Worm (Caenorhabditis elegans) whole organism, L1 larva: ENCODE data around the gene C17C3.24.
"Not testable (repeated sequence)": the region's sequence is repeated elsewhere in the genome, so short reads cannot be mapped to it uniquely, and the experiment has no call there.

Source experiments
- C04F5.9 ChIP-seq: sonication (generic microtip); optimal IDR thresholded peaks from 2 replicates; lab custom pipeline; 2016; ENCODE audit warnings: missing genetic modification characterization, missing compliant biosample characterization
- C16A3.4 ChIP-seq: fragments of 150-350 bp; optimal IDR thresholded peaks from 2 replicates; lab custom pipeline; 2014; ENCODE audit warnings: missing biosample characterization, missing genetic modification characterization
- C34B4.2 ChIP-seq: sonication (generic microtip); optimal IDR thresholded peaks from 2 replicates; lab custom pipeline; 2017; ENCODE audit warnings: mild to moderate bottlenecking, missing genetic modification characterization, missing compliant biosample characterization
- ceh-63 ChIP-seq: fragments of 200-800 bp; sonication (Bioruptor generic); optimal IDR thresholded peaks from 2 replicates; lab custom pipeline; 2018; ENCODE audit warnings: mild to moderate bottlenecking, missing genetic modification characterization, missing compliant biosample characterization
- ceh-8 ChIP-seq: fragments of 200-800 bp; sonication (Bioruptor generic); optimal IDR thresholded peaks from 2 replicates; lab custom pipeline; 2018; ENCODE audit warnings: mild to moderate bottlenecking, missing genetic modification characterization, moderate library complexity, missing compliant biosample characterization
- ceh-90 ChIP-seq: sonication (generic microtip); optimal IDR thresholded peaks from 2 replicates; lab custom pipeline; 2016; ENCODE audit warnings: missing genetic modification characterization, missing compliant biosample characterization
- dpl-1 ChIP-seq, 3 experiments: fragments of 150-350 bp in 2 of 3; sonication (generic microtip) in 1 of 3; optimal IDR thresholded peaks; 2 replicates each; lab custom pipeline; 2014 to 2017; ENCODE audit warnings: missing biosample characterization in 3 of 3, missing genetic modification characterization in 3 of 3, missing genetic modification reagents in 3 of 3
- efl-1 ChIP-seq, 4 experiments: fragments of 150-350 bp; optimal IDR thresholded peaks in 3 of 4; peaks in 1 of 4; 1 replicate in 1 of 4; 2 replicates in 3 of 4; lab custom pipeline; 2014; ENCODE audit warnings: missing biosample characterization in 2 of 4, missing genetic modification characterization in 2 of 4, missing genetic modification reagents in 2 of 4
- efl-3 ChIP-seq: fragments of 200-800 bp; sonication (Bioruptor generic); optimal IDR thresholded peaks from 2 replicates; lab custom pipeline; 2018; ENCODE audit warnings: mild to moderate bottlenecking, missing genetic modification characterization, missing compliant biosample characterization
- egl-27 ChIP-seq, 2 experiments: fragments of 150-350 bp in 1 of 2; sonication (generic microtip); optimal IDR thresholded peaks; 3 replicates each; lab custom pipeline; 2017 to 2018; ENCODE audit warnings: missing biosample characterization in 2 of 2, missing genetic modification characterization in 2 of 2, missing genetic modification reagents in 2 of 2
- grh-1 ChIP-seq: fragments of 200-800 bp; sonication (Bioruptor generic); IDR thresholded peaks from 2 replicates; pipeline ENCODE4 v1.3.6; 2022; ENCODE audit warnings: missing genetic modification reagents, missing genetic modification characterization, missing compliant biosample characterization
- hpl-2 ChIP-seq: fragments of 150-350 bp; optimal IDR thresholded peaks from 2 replicates; lab custom pipeline; 2014; ENCODE audit warnings: missing biosample characterization, missing genetic modification reagents, missing genetic modification characterization
- lin-13 ChIP-seq: fragments of 150-350 bp; optimal IDR thresholded peaks from 2 replicates; lab custom pipeline; 2014; ENCODE audit warnings: missing biosample characterization, missing genetic modification reagents, missing genetic modification characterization
- lin-14 ChIP-seq: fragments of 200-800 bp; sonication (Bioruptor generic); optimal IDR thresholded peaks from 2 replicates; lab custom pipeline; 2018; ENCODE audit warnings: mild to moderate bottlenecking, missing genetic modification characterization, moderate library complexity, missing compliant biosample characterization
- lin-15B ChIP-seq: fragments of 150-350 bp; sonication (generic microtip); optimal IDR thresholded peaks from 3 replicates; lab custom pipeline; 2014; ENCODE audit warnings: missing biosample characterization, missing genetic modification characterization
- lin-35 ChIP-seq, 2 experiments: fragments of 150-350 bp; optimal IDR thresholded peaks; 2 replicates each; lab custom pipeline; 2014; ENCODE audit warnings: missing biosample characterization in 2 of 2, missing genetic modification characterization in 2 of 2, missing genetic modification reagents in 2 of 2
- lsy-2 ChIP-seq, 2 experiments: fragments of 150-350 bp; optimal IDR thresholded peaks; 2 replicates each; lab custom pipeline; 2014; ENCODE audit warnings: missing biosample characterization in 2 of 2, missing genetic modification characterization in 2 of 2
- mab-9 ChIP-seq: fragments of 200-800 bp; sonication (Bioruptor generic); IDR thresholded peaks from 2 replicates; pipeline ENCODE4 v1.3.6; 2022; ENCODE audit warnings: missing genetic modification reagents, missing genetic modification characterization, missing compliant biosample characterization
- mdl-1 ChIP-seq, 2 experiments: fragments of 150-350 bp; optimal IDR thresholded peaks; 2 replicates each; lab custom pipeline; 2014 to 2017; ENCODE audit warnings: missing biosample characterization in 2 of 2, missing genetic modification characterization in 2 of 2, inconsistent platforms in 1 of 2
- nhr-12 ChIP-seq: sonication (generic microtip); optimal IDR thresholded peaks from 2 replicates; lab custom pipeline; 2017; ENCODE audit warnings: missing biosample characterization, missing genetic modification characterization
- nhr-19 ChIP-seq: fragments of 200-800 bp; sonication (Bioruptor generic); conservative IDR thresholded peaks from 2 replicates; pipeline ENCODE4 v1.3.6; 2022; ENCODE audit warnings: missing genetic modification characterization, missing compliant biosample characterization
- nhr-47 ChIP-seq: sonication (generic microtip); optimal IDR thresholded peaks from 2 replicates; lab custom pipeline; 2016; ENCODE audit warnings: mild to moderate bottlenecking, missing genetic modification characterization, moderate library complexity, missing compliant biosample characterization
- nhr-76 ChIP-seq: sonication (generic microtip); optimal IDR thresholded peaks from 2 replicates; lab custom pipeline; 2017; ENCODE audit warnings: missing biosample characterization, missing genetic modification characterization
- nhr-85 ChIP-seq: sonication (generic microtip); peaks from one replicate; lab custom pipeline; 2016; ENCODE audit warnings: missing genetic modification characterization, inconsistent platforms, missing compliant biosample characterization
- nhr-90 ChIP-seq: sonication (generic microtip); optimal IDR thresholded peaks from 2 replicates; lab custom pipeline; 2016; ENCODE audit warnings: mild to moderate bottlenecking, missing genetic modification characterization, missing compliant biosample characterization; ENCODE audit not compliant: poor library complexity
- rnt-1 ChIP-seq: sonication (generic microtip); optimal IDR thresholded peaks from 2 replicates; lab custom pipeline; 2016; ENCODE audit warnings: mild to moderate bottlenecking, missing genetic modification characterization, moderate library complexity, missing compliant biosample characterization
- snu-23 ChIP-seq: sonication (generic microtip); optimal IDR thresholded peaks from 2 replicates; lab custom pipeline; 2016; ENCODE audit warnings: missing genetic modification characterization, missing compliant biosample characterization
- sptf-1 ChIP-seq: fragments of 150-350 bp; optimal IDR thresholded peaks from 2 replicates; lab custom pipeline; 2014; ENCODE audit warnings: missing biosample characterization, missing genetic modification characterization
- sup-37 ChIP-seq: fragments of 200-800 bp; sonication (Bioruptor generic); optimal IDR thresholded peaks from 2 replicates; lab custom pipeline; 2018; ENCODE audit warnings: mild to moderate bottlenecking, missing genetic modification characterization, missing compliant biosample characterization
- tbx-2 ChIP-seq: sonication (generic microtip); optimal IDR thresholded peaks from 2 replicates; lab custom pipeline; 2016; ENCODE audit warnings: missing genetic modification characterization, missing compliant biosample characterization
- zag-1 ChIP-seq: fragments of 150-350 bp; optimal IDR thresholded peaks from 2 replicates; lab custom pipeline; 2014; ENCODE audit warnings: missing biosample characterization, missing genetic modification characterization
- zip-4 ChIP-seq: fragments of 200-800 bp; sonication (Bioruptor generic); optimal IDR thresholded peaks from 2 replicates; lab custom pipeline; 2018; ENCODE audit warnings: mild to moderate bottlenecking, missing genetic modification characterization, moderate library complexity, missing compliant biosample characterization
- ztf-11 ChIP-seq, 2 experiments: sonication (generic microtip); optimal IDR thresholded peaks; 2 replicates each; lab custom pipeline; 2016 to 2017; ENCODE audit warnings: missing genetic modification characterization in 2 of 2, missing biosample characterization in 1 of 2, missing compliant biosample characterization in 1 of 2

Gene C17C3.24

DNA sequence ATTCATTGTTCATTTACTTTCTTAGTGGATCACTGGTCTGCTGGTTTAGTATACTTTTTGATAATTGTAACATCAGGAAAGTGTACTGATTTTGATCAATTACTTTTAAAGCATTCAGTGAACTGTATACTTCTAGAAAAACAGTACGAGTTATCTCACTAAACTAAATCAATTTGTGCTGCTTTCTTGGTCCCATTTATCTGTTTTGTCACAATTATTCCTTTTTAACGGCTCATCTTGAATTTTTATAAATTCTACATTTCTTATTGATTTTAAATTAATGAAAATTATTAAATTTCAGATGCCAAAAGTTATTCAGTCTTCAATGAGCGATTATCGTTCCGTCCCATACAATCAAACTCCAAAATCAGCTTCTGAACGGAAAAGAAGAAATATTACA lies 6.6 kb downstream of the C17C3.24 start, which contains the start of gene hlh-25:
hlh-25 (plus strand) TSS at position 301 of the 400 bp plus-strand sequence.
- not testable (repeated sequence) for TF ChIP-seq C04F5.9 (tag; lab: Kevin White, UChicago); nhr-12 (tag; lab: Kevin White, UChicago); dpl-1 (GFP tag; optimal IDR thresholded peaks at IDR 0.05; lab: Kevin White, UChicago)

DNA sequence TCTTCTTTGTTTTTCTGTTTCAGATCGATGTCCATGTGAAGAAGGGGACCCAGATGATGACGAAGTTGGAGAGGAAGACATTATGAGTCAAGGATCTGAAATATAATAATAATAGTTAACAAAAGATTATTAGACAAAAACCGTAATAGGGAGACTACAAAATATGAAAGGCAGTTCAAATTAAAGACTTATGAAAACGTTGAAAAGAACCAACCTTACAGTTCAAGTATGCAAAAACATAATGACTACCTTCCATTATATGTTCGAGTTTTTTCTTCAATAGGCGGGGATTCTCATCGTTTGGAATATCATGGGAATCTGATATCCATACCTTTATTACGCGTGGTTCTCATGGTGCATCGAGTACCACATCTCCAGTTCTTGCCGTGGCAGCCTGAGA lies 7.9 kb downstream of the C17C3.24 start, which contains the start of gene hlh-26:
hlh-26 (minus strand) TSS at position 101 of the 400 bp plus-strand sequence.
- TF ChIP-seq mdl-1 (tag; optimal IDR thresholded peaks at IDR 0.05; lab: Kevin White, UChicago): no peak
- no peak for TF ChIP-seq efl-3 (GFP tag; lab: Kevin White, UChicago)
- TF ChIP-seq nhr-85 (tag; lab: Kevin White, UChicago): no peak
- TF ChIP-seq ceh-90 (tag; lab: Kevin White, UChicago): no peak
- no peak for TF ChIP-seq snu-23 (GFP tag; lab: Kevin White, UChicago)
- TF ChIP-seq mab-9 (GFP tag; lab: Robert Waterston, UW): no peak
- TF ChIP-seq hpl-2: no peak
- no peak for TF ChIP-seq zip-4 (GFP tag; lab: Kevin White, UChicago)
- TF ChIP-seq lsy-2 (tag; optimal IDR thresholded peaks at IDR 0.05; lab: Kevin White, UChicago): no peak
- no peak for TF ChIP-seq lin-14
- no peak for TF ChIP-seq nhr-19 (GFP tag; lab: Robert Waterston, UW)
- TF ChIP-seq lin-15B (tag; lab: Kevin White, UChicago): no peak
- TF ChIP-seq lin-35 (GFP tag; optimal IDR thresholded peaks at IDR 0.05; lab: Kevin White, UChicago): no peak
- TF ChIP-seq nhr-76: no peak
- TF ChIP-seq rnt-1 (tag; lab: Kevin White, UChicago): no peak
- no peak for TF ChIP-seq lin-13
- no peak for TF ChIP-seq ztf-11 (tag; optimal IDR thresholded peaks at IDR 0.05; lab: Kevin White, UChicago)
- TF ChIP-seq sup-37 (GFP tag; lab: Kevin White, UChicago): no peak
- TF ChIP-seq egl-27 (tag; optimal IDR thresholded peaks at IDR 0.05; lab: Kevin White, UChicago): no peak

DNA sequence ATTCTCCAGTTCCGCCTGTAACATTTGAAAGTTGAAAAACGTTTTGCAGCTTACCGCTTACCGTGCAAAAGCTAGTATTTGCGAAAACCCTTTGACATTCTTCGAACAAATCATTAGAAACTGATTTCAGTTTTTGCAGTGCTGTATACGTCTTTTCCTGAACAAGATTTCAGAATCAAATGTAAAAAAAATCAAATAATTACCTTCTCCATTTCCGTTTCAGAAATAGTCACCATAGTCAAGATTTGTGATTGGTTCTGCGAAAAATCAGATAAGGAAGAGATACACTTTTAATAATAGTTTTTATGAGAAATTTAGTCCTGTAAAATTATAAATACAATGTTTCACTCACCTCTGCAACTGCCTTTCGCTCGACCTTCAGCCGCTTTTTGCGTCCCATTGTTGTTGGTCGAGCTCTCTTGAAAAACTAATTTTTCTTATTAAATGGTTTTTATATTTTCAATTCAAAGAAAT lies 9.7 kb downstream of the C17C3.24 start, which contains the start of gene C17C3.9:
C17C3.9 (minus strand) TSS at position 424 of the 474 bp plus-strand sequence.
- TF ChIP-seq grh-1 (GFP tag; lab: Robert Waterston, UW): no peak
- TF ChIP-seq ceh-63 (GFP tag; lab: Kevin White, UChicago): no peak
- no peak for TF ChIP-seq ztf-11 (tag; optimal IDR thresholded peaks at IDR 0.05; lab: Kevin White, UChicago)
- no peak for TF ChIP-seq sptf-1 (tag; lab: Kevin White, UChicago)
- TF ChIP-seq, all 84 proteins: peak for 0

- TF ChIP-seq tbx-2 (tag; lab: Kevin White, UChicago) (no peak), dpl-1 (GFP tag; optimal IDR thresholded peaks at IDR 0.05; lab: Kevin White, UChicago) (no peak), egl-27 (tag; optimal IDR thresholded peaks at IDR 0.05; lab: Kevin White, UChicago) (no peak)
These were observed 13.7 kb downstream of the C17C3.24 start, which contains the start of gene ZK177.1 for ce11 chrII:5527841-5528240. TSS of gene ZK177.1 (plus strand) at chrII:5528141.

DNA sequence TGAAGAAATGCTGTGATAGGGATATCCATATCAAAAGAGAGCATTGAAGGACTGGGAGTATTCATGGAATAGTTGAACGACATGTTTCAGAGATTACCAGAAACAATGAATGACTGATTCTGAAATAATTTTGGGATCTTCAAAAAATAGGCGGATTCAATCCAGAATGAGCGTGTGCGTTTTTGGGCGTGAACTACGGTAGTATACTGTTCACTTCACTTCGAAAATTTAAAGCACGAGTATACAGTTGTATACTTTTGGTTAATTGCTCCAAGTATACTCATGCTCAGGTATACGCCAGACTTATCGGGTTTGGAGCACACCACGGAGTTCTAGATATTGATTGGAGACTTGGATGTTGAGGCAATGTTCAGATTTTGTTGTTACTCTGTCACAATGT lies 16.3 kb downstream of the C17C3.24 start, which contains the start of gene tbx-35:
tbx-35 (minus strand) TSS at position 101 of the 400 bp plus-strand sequence.
- TF ChIP-seq nhr-47 (tag; lab: Kevin White, UChicago) (no peak), snu-23 (GFP tag; lab: Kevin White, UChicago) (no peak), ceh-90 (tag; lab: Kevin White, UChicago) (no peak), nhr-90 (tag; lab: Kevin White, UChicago) (no peak), ceh-8 (GFP tag; lab: Kevin White, UChicago) (no peak), zag-1 (tag; lab: Kevin White, UChicago) (no peak), C34B4.2 (tag; lab: Kevin White, UChicago) (no peak), efl-1 (optimal IDR thresholded peaks at IDR 0.05; lab: Kevin White, UChicago) (no peak), efl-1 (GFP tag; optimal IDR thresholded peaks at IDR 0.05 in 1 of 2; lab: Kevin White, UChicago) (no peak), sptf-1 (tag; lab: Kevin White, UChicago) (no peak), lin-14 (no peak), ceh-63 (GFP tag; lab: Kevin White, UChicago) (no peak), nhr-76 (no peak), C16A3.4 (tag; lab: Kevin White, UChicago) (no peak), mab-9 (GFP tag; lab: Robert Waterston, UW) (no peak)
